Fruit fly (Drosophila melanogaster): ENCODE results near the gene Actn3.

The Actn3 gene

DNA sequence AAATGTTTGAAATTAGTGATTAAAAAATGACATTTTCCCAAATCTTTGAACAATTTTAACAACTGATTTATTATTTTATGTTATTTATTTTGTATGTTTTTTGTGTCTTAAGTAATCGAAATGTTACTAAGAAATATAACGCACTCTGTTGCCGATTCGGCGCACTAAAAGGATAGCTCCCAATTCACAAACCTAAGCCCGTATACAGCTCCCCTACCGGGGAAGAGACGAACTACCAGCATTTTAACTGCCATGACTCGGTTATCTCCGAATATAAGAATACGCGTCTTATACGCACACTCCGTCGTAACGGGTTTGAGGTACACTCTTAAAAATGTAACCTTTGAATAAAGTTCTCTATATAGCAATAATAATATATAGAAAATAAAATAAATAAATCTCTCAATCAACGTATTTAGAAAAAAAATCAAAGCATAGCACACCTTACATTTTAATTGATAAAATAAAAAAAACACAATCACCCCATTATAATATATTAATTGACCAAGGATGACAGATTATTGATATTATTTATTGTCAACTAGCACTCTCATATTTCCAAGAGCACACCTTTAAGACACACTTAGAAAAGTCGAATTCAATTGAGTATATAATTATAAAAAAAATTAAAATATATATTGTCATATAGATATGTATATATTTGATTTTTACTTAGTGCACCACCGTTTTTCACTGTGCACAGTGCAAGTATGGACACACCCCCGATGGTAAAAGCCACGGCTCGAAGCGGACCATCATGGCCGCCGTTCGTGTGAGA lies 19.6 kb downstream of the Actn3 start:
- TF ChIP-seq CG8478 (optimal IDR thresholded peaks at IDR 0.05): no peak
- peak; percentile 96 to 98 for TF ChIP-seq CTCF (optimal IDR thresholded peaks at IDR 0.05)

DNA sequence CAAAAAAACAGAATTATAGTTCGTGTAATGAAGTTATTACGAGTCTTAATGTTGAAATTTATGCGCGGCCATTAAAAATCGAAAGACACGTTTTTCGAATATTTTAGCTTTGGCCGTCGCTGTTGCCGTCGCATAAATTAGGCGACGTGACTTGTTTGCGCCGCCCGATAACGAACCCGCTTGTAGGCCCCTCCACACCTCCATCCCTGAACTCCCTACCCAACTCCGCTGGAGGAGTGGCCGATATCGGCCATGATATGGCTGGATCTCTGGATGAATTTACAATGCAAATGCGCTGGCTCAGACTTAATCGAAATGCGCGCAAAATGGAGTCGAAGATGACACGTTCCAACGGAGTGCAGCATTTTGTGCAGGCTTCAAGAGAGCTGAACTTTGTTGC lies 23.2 kb downstream of the Actn3 start:
- no peak for TF ChIP-seq CG8478 (optimal IDR thresholded peaks at IDR 0.05)
- TF ChIP-seq CTCF (optimal IDR thresholded peaks at IDR 0.05): no peak

DNA sequence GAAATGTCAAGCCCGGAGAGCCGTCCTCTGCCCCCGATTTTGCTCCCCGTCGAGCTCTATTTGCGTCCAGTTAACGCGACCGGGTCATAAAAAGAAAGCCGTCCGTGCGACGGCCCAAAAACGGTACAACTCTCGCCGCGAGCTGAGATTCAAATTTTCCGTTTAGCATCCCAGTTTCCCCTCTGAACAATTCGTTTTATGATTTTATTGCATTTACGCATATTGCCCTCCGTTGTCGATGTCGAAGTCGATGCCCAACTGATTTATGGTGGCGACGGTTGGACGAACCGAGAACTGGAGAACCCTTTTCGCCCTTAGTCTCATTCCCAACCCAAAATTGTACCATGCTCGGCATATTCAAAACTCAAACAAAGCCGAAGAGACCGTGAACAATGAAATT lies 26.2 kb downstream of the Actn3 start:
- TF ChIP-seq CTCF (optimal IDR thresholded peaks at IDR 0.05) (no peak), CG8478 (optimal IDR thresholded peaks at IDR 0.05) (no peak)

DNA sequence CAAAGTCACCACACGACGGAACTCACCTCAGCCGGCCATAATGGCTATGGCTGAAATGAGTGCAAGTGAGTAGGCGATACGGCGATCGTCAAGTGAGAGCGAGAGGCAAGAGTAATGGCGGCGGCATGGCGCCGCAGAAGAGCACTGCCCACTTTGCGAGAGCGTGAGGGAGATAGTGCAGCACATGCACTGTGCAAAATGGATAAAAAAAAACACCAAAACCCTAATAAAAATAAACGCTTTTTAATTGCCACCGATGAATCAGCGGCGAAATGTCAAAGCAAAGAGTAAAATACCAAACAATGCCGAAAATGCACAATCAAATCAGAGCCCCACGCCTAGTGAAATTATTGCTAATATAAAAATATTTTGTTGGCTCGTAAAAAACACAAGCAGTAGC lies 28.9 kb downstream of the Actn3 start:
- peak; percentile 49 to 64 for TF ChIP-seq CTCF (optimal IDR thresholded peaks at IDR 0.05)
- no peak for TF ChIP-seq CG8478 (optimal IDR thresholded peaks at IDR 0.05)

DNA sequence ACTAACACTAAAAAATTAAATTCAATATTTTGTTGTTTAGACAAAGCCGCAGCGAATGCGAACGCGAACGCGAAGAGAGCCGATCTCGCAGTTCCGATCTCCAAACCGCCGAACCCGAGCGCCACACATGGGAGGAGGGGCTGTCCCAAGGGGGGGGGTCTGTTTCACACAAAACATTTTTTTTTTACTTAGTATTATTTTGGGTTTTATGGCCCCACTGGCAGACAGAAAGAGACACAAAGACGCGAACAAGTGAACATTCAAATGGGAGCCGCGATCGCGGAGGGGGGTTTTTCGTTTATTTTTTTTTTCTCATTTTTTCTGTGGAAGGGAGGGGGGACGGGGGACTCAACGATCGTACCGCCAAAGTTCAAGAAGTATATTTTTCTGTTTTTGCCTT lies 33.3 kb downstream of the Actn3 start:
- TF ChIP-seq CTCF (optimal IDR thresholded peaks at IDR 0.05): no peak
- TF ChIP-seq CG8478 (optimal IDR thresholded peaks at IDR 0.05): no peak

DNA sequence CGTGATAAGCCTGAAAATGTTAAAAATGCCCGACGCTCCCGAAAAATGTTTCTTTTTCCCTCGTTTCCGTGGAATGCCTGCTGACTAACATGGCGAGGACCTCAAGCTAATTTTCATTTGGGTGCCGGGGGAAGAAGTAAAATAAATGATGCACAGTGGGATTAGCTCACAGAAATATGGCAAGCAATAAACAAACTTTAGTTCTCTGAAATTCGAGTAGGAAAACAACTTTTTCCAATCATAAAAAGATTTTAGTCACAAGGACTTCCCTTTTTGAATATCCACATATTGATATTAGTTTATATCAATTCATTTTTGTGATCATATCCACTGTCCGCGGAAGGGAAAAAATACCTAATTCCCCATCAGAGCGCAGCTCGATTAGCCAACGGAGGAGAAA lies 36.3 kb downstream of the Actn3 start:
- TF ChIP-seq CG8478 (optimal IDR thresholded peaks at IDR 0.05) (no peak), CTCF (optimal IDR thresholded peaks at IDR 0.05) (no peak)

DNA sequence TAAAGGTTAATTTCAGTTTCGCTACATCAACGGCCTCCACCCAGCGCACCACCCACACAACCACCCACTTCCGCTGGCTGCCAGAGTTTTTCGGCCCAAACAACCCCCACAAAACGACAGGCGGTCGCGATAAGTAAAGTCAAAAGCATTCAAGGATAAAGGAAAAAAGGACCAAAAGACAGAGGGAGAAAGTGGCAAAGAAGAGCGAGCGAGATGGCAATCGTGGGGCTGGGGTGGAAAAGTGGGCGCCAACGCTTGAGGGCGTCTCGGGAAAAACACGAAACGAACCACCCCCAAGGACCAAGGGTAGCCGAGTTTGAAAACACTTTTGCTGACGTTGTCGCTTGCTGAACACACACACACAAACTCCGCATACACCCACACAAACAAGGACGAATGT lies 37.1 kb downstream of the Actn3 start:
- TF ChIP-seq CTCF (optimal IDR thresholded peaks at IDR 0.05) (no peak), CG8478 (optimal IDR thresholded peaks at IDR 0.05) (no peak)

DNA sequence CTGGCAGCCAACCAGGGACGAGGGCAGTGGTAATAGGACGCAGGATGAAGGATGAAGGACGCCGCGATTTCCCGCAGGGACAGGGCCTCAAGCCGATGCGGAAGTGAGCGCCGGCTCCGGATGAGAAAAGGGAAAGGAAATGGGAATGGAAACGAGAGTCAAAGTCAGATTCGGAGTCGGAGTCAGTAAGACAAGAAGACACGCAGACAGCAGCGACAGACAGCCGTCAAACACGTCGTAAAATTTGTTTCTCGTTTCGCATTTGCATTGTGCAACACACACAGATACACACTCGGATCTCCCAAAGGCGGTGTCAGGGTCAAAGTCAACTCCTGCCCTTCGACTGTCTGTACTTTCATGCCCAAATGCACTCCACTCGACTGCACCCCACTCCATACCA lies 41.3 kb downstream of the Actn3 start:
- TF ChIP-seq CTCF (optimal IDR thresholded peaks at IDR 0.05) (no peak), CG8478 (optimal IDR thresholded peaks at IDR 0.05) (no peak)

DNA sequence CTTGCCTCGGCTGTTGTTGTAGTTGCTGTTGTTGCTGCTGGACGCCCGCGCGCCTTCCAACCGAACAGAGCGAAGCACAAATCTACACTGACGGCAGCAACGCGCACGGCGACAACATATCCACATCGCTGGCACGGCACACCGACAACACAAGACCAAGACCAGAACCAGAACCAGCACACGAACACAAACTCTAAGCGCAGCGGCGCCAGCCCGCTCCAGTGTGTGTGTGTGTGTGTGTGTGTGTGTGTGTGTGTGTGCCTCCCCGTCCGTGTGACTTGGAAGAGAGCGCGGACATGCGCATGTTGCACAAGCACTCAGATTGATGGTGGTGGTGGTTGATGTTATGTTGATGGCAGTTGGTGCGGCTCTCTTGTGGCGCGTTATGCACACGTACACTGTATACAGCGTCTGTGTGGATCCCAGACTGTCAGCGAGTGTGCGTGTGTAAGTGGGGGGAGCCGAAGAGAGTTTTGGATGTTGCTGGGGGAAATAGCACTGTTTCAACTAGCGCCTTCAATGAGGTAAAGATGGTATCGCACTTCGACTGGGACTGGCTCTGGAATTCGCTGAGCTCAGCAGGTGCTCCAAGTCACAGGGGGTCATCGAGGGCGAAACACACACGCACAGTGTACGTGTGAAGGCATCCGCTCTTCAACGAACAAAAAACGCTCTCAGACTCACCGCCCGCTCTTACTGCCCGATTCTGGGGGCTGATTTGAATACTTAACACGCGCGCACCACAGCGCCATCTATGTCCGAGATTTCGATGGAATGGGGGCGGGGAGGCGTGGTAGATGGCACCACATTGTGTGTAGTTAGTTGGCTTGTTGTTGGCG lies 43.2 kb downstream of the Actn3 start:
- no peak for TF ChIP-seq CG8478 (optimal IDR thresholded peaks at IDR 0.05)
- TF ChIP-seq CTCF (optimal IDR thresholded peaks at IDR 0.05): peak; percentile 86 to 93

DNA sequence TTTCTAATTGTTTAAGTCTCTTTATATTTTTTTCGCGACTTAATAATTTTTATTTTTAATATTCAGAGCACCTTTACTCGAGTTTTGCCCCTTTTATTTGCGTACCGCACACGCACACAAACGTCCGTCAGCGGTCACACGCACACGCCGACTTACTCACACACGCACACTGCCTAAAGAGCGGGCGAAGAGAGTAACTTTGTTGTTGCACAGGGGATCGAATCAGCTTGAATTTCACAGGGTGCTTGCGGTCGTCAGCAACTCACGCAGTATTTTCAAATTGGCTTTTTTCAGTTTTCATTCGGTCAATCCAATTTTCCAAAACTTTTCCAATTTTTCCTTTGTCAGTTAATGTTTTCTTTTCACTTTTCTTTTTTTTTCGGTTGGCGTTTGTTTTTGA lies 44.2 kb downstream of the Actn3 start:
- no peak for TF ChIP-seq CG8478 (optimal IDR thresholded peaks at IDR 0.05)
- no peak for TF ChIP-seq CTCF (optimal IDR thresholded peaks at IDR 0.05)

DNA sequence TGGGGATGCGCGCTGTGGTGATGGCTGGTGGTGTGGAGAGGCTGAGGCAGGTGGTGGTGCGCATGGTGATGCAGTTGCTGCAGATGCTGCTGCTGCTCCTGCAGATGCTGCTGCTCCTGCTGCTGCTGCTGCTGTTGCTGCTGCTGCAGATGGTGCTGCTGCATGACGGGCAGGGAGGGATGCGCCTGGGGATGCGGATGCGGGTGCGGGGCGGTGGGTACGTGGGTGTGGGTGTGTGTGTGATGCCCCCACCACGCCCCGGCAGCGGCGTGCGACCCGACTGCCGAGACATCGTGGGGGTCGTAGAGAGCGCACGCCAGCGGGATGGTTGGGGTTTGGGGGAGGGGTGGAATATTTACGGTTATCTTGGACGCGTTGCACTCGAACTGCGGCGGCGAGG lies 44.7 kb downstream of the Actn3 start:
- TF ChIP-seq CTCF (optimal IDR thresholded peaks at IDR 0.05) (no peak), CG8478 (optimal IDR thresholded peaks at IDR 0.05) (no peak)

Data from S2 (cell line).